Worm (Caenorhabditis elegans) whole organism, L4 larva: ENCODE measurements around the gene fbxa-197.

Source experiments
- F49E8.2 ChIP-seq: sonication (generic microtip); optimal IDR thresholded peaks from 2 replicates; lab custom pipeline; 2016; ENCODE audit warnings: missing compliant biosample characterization, mild to moderate bottlenecking, missing genetic modification characterization, borderline replicate concordance
- ceh-20 ChIP-seq: fragments of 200-800 bp; sonication (Bioruptor generic); IDR thresholded peaks from 2 replicates; pipeline ENCODE4 v1.3.6; 2022; ENCODE audit warnings: missing genetic modification reagents, missing genetic modification characterization, missing compliant biosample characterization
- ctbp-1 ChIP-seq: fragments of 200-800 bp; sonication (Bioruptor generic); IDR thresholded peaks from 2 replicates; pipeline ENCODE4 v1.3.6; 2022; ENCODE audit warnings: missing genetic modification reagents, missing genetic modification characterization, missing compliant biosample characterization
- daf-12 ChIP-seq: fragments of 150-350 bp; optimal IDR thresholded peaks from 2 replicates; lab custom pipeline; 2014; ENCODE audit warnings: missing biosample characterization, missing genetic modification reagents, missing genetic modification characterization
- daf-16 ChIP-seq, 3 experiments: sonication (generic microtip); optimal IDR thresholded peaks; 2 replicates each; lab custom pipeline; 2016 to 2017; ENCODE audit warnings: missing genetic modification characterization in 3 of 3, missing genetic modification reagents in 3 of 3, mild to moderate bottlenecking in 2 of 3, missing compliant biosample characterization in 2 of 3, missing biosample characterization in 1 of 3, moderate library complexity in 1 of 3
- dmd-6 ChIP-seq: fragments of 200-800 bp; sonication (Bioruptor generic); IDR thresholded peaks from 2 replicates; pipeline ENCODE4 v1.3.6; 2022; ENCODE audit warnings: missing genetic modification reagents, missing genetic modification characterization, missing compliant biosample characterization
- dmd-8 ChIP-seq: fragments of 200-800 bp; sonication (Bioruptor generic); IDR thresholded peaks from 2 replicates; pipeline ENCODE4 v1.3.6; 2022; ENCODE audit warnings: missing genetic modification characterization, missing compliant biosample characterization
- dmd-9 ChIP-seq: fragments of 200-800 bp; sonication (Bioruptor generic); IDR thresholded peaks from 2 replicates; pipeline ENCODE4 v1.3.6; 2022; ENCODE audit warnings: missing genetic modification reagents, missing genetic modification characterization, missing compliant biosample characterization
- dpl-1 ChIP-seq: fragments of 150-350 bp; optimal IDR thresholded peaks from 2 replicates; lab custom pipeline; 2014; ENCODE audit warnings: missing biosample characterization, missing genetic modification reagents, missing genetic modification characterization
- duxl-1 ChIP-seq: sonication (generic microtip); optimal IDR thresholded peaks from 2 replicates; lab custom pipeline; 2016; ENCODE audit warnings: mild to moderate bottlenecking, missing genetic modification characterization, moderate library complexity, missing compliant biosample characterization; ENCODE audit not compliant: poor library complexity
- fos-1 ChIP-seq: fragments of 150-350 bp; optimal IDR thresholded peaks from 2 replicates; lab custom pipeline; 2014; ENCODE audit warnings: missing biosample characterization, missing genetic modification characterization
- hlh-11 ChIP-seq: fragments of 200-800 bp; sonication (Bioruptor generic); optimal IDR thresholded peaks from 2 replicates; lab custom pipeline; 2018; ENCODE audit warnings: mild to moderate bottlenecking, missing genetic modification characterization, missing compliant biosample characterization
- lin-1 ChIP-seq: fragments of 200-800 bp; sonication (Bioruptor generic); IDR thresholded peaks from 2 replicates; pipeline ENCODE4 v1.3.6; 2022; ENCODE audit warnings: missing genetic modification reagents, missing genetic modification characterization, missing compliant biosample characterization
- lin-13 ChIP-seq: fragments of 150-350 bp; optimal IDR thresholded peaks from 2 replicates; lab custom pipeline; 2014; ENCODE audit warnings: missing biosample characterization, missing genetic modification reagents, missing genetic modification characterization
- lin-15B ChIP-seq: fragments of 150-350 bp; sonication (generic microtip); optimal IDR thresholded peaks from 3 replicates; lab custom pipeline; 2014; ENCODE audit warnings: missing biosample characterization, missing genetic modification characterization
- lin-29 ChIP-seq: fragments of 200-800 bp; sonication (Bioruptor generic); IDR thresholded peaks from 2 replicates; pipeline ENCODE4 v1.3.6; 2022; ENCODE audit warnings: missing genetic modification reagents, missing genetic modification characterization, missing compliant biosample characterization
- madf-5 ChIP-seq, 2 experiments: fragments of 200-800 bp; sonication (Bioruptor generic); IDR thresholded peaks; 2 replicates each; pipeline ENCODE4 v1.3.6; 2022; ENCODE audit warnings: missing compliant biosample characterization in 2 of 2, missing genetic modification characterization in 2 of 2
- mdl-1 ChIP-seq, 2 experiments: fragments of 150-350 bp in 1 of 2; sonication (generic microtip) in 1 of 2; optimal IDR thresholded peaks; 2 replicates each; lab custom pipeline; 2014 to 2017; ENCODE audit warnings: missing biosample characterization in 2 of 2, missing genetic modification characterization in 2 of 2
- mxl-3 ChIP-seq: fragments of 200-800 bp; sonication (Bioruptor generic); optimal IDR thresholded peaks from 2 replicates; lab custom pipeline; 2018; ENCODE audit warnings: mild to moderate bottlenecking, missing genetic modification characterization, missing compliant biosample characterization
- nhr-102 ChIP-seq: sonication (generic microtip); optimal IDR thresholded peaks from 2 replicates; lab custom pipeline; 2016; ENCODE audit warnings: mild to moderate bottlenecking, missing genetic modification characterization, moderate library complexity, missing compliant biosample characterization
- nhr-28 ChIP-seq: fragments of 150-350 bp; optimal IDR thresholded peaks from 2 replicates; lab custom pipeline; 2014; ENCODE audit warnings: missing biosample characterization, missing genetic modification characterization
- nhr-6 ChIP-seq: fragments of 150-350 bp; optimal IDR thresholded peaks from 2 replicates; lab custom pipeline; 2014; ENCODE audit warnings: missing biosample characterization, missing genetic modification characterization
- nhr-77 ChIP-seq: fragments of 150-350 bp; optimal IDR thresholded peaks from 2 replicates; lab custom pipeline; 2014; ENCODE audit warnings: missing biosample characterization, missing genetic modification characterization
- pqm-1 ChIP-seq: sonication (generic microtip); optimal IDR thresholded peaks from 2 replicates; lab custom pipeline; 2017; ENCODE audit warnings: missing biosample characterization, missing genetic modification characterization
- set-16 ChIP-seq: fragments of 200-800 bp; sonication (Bioruptor generic); IDR thresholded peaks from 2 replicates; pipeline ENCODE4 v1.3.6; 2022; ENCODE audit warnings: missing genetic modification reagents, missing genetic modification characterization, missing compliant biosample characterization
- skn-1 ChIP-seq: fragments of 150-350 bp; optimal IDR thresholded peaks from 2 replicates; lab custom pipeline; 2014; ENCODE audit warnings: missing biosample characterization, missing genetic modification characterization
- tag-97 ChIP-seq: fragments of 200-800 bp; sonication (Bioruptor generic); IDR thresholded peaks from 2 replicates; pipeline ENCODE4 v1.3.6; 2022; ENCODE audit warnings: missing genetic modification characterization, missing compliant biosample characterization
- unc-62 ChIP-seq, 3 experiments: fragments of 150-350 bp in 1 of 3; sonication (generic microtip); optimal IDR thresholded peaks in 2 of 3; peaks in 1 of 3; 1 replicate in 1 of 3; 2 replicates in 2 of 3; lab custom pipeline; 2014 to 2017; ENCODE audit warnings: missing biosample characterization in 3 of 3, missing genetic modification characterization in 3 of 3, missing genetic modification reagents in 3 of 3, missing genotype in 1 of 3
- vab-7 ChIP-seq: fragments of 200-800 bp; sonication (Bioruptor generic); IDR thresholded peaks from 2 replicates; pipeline ENCODE4 v1.3.6; 2022; ENCODE audit warnings: missing genetic modification reagents, missing genetic modification characterization, missing compliant biosample characterization
- zfp-2 ChIP-seq: sonication (generic microtip); optimal IDR thresholded peaks from 2 replicates; lab custom pipeline; 2016; ENCODE audit warnings: mild to moderate bottlenecking, missing genetic modification characterization, missing compliant biosample characterization
- zip-11 ChIP-seq: fragments of 200-800 bp; sonication (Bioruptor generic); IDR thresholded peaks from 2 replicates; pipeline ENCODE4 v1.3.6; 2022; ENCODE audit warnings: missing genetic modification characterization, missing compliant biosample characterization
- ztf-7 ChIP-seq: fragments of 150-350 bp; optimal IDR thresholded peaks from 2 replicates; lab custom pipeline; 2014; ENCODE audit warnings: missing biosample characterization, missing genetic modification characterization

fbxa-197 gene

ce11 chrV:15912677-15913076 lies 45.2 kb downstream of the fbxa-197 start:
- no peak for TF ChIP-seq tag-97 (GFP tag; lab: Robert Waterston, UW)
- no peak for TF ChIP-seq nhr-77 (tag; lab: Kevin White, UChicago)
- no peak for TF ChIP-seq zfp-2 (tag; lab: Kevin White, UChicago)
- TF ChIP-seq set-16 (GFP tag; lab: Robert Waterston, UW), result peak; percentile 58
- TF ChIP-seq ceh-20, result no peak
- TF ChIP-seq, all 104 proteins: peak for 1

ce11 chrV:15913714-15914113 lies 46.2 kb downstream of the fbxa-197 start, which contains the start of gene F35E8.7:
Gene F35E8.7 (plus strand): TSS chrV:15914014.
- TF ChIP-seq lin-29 (GFP tag; lab: Robert Waterston, UW), result no peak
- TF ChIP-seq nhr-28 (tag; lab: Kevin White, UChicago), result no peak
- TF ChIP-seq madf-5 (GFP tag; IDR thresholded peaks at IDR 0.05; lab: Robert Waterston, UW), result no peak
- no peak for TF ChIP-seq mdl-1 (tag; optimal IDR thresholded peaks at IDR 0.05; lab: Kevin White, UChicago)
- TF ChIP-seq zip-11 (GFP tag; lab: Robert Waterston, UW), result no peak
- TF ChIP-seq zfp-2 (tag; lab: Kevin White, UChicago), result no peak
- TF ChIP-seq dmd-9 (GFP tag; lab: Robert Waterston, UW), result no peak
- TF ChIP-seq lin-15B (tag; lab: Kevin White, UChicago), result no peak
- TF ChIP-seq lin-13 (GFP tag; lab: Kevin White, UChicago), result no peak
- no peak for TF ChIP-seq dpl-1 (GFP tag; lab: Kevin White, UChicago)
- TF ChIP-seq vab-7 (GFP tag; lab: Robert Waterston, UW), result no peak
- TF ChIP-seq F49E8.2, result no peak
- TF ChIP-seq daf-12, result no peak
- no peak for TF ChIP-seq fos-1 (tag; lab: Kevin White, UChicago)
- TF ChIP-seq, all 104 proteins: peak for 0

ce11 chrV:15914774-15915173 lies 47.3 kb downstream of the fbxa-197 start:
- TF ChIP-seq dmd-8 (GFP tag; lab: Robert Waterston, UW) (0 out of 2 replicates have a peak, but pooled peaks have one; percentile 23), ztf-7 (tag; lab: Kevin White, UChicago) (no peak), set-16 (GFP tag; lab: Robert Waterston, UW) (peak; percentile 57)

ce11 chrV:15915307-15915706 lies 47.8 kb downstream of the fbxa-197 start:
- TF ChIP-seq ctbp-1 (GFP tag; lab: Robert Waterston, UW), result no peak
- TF ChIP-seq unc-62 (GFP tag; optimal IDR thresholded peaks at IDR 0.05 in 1 of 2; lab: Kevin White, UChicago), result peak in 1 of 2 experiments; percentile 92
- no peak for TF ChIP-seq unc-62 (tag; optimal IDR thresholded peaks at IDR 0.05; lab: Kevin White, UChicago)

ce11 chrV:15915919-15916318 lies 48.4 kb downstream of the fbxa-197 start, which contains the start of gene gst-38:
Gene gst-38 (minus strand): TSS chrV:15916070.
- no peak for TF ChIP-seq skn-1 (tag; lab: Kevin White, UChicago)
- no peak for TF ChIP-seq duxl-1 (tag; lab: Kevin White, UChicago)
- peak; percentile 51 for TF ChIP-seq mxl-3 (GFP tag; lab: Kevin White, UChicago)
- TF ChIP-seq nhr-102 (tag; lab: Kevin White, UChicago), result no peak
- TF ChIP-seq nhr-6 (tag; lab: Kevin White, UChicago), result no peak
- 0 out of 2 replicates have a peak, but pooled peaks have one; percentile 18 for TF ChIP-seq lin-1
- peak; percentile 32 for TF ChIP-seq hlh-11
- peak; percentile 85 for TF ChIP-seq dmd-6
- TF ChIP-seq pqm-1 (tag; lab: Kevin White, UChicago), result peak; percentile 72
- peak; percentile 71 for TF ChIP-seq nhr-28 (tag; lab: Kevin White, UChicago)
- TF ChIP-seq daf-16 (GFP tag; optimal IDR thresholded peaks at IDR 0.05; lab: Kevin White, UChicago), result no peak
- TF ChIP-seq daf-16 (tag; optimal IDR thresholded peaks at IDR 0.05; lab: Kevin White, UChicago), result peak; percentile 79
